Fruit fly (Drosophila melanogaster): ENCODE results near the gene CG34348.

CG34348 gene

dm6 chrX:11384023-11384444 lies 44.4 kb downstream of the CG34348 start (continued):
- peak; percentile 34 for TF ChIP-seq Gug (GFP tag; IDR thresholded peaks at IDR 0.05)
- TF ChIP-seq CG6808 (GFP tag; optimal IDR thresholded peaks at IDR 0.05) = peak; percentile 9
- no peak for TF ChIP-seq Hr38 (GFP tag; optimal IDR thresholded peaks at IDR 0.05)
- TF ChIP-seq fkh (GFP tag; optimal IDR thresholded peaks at IDR 0.05) = peak; percentile 12
- peak; percentile 68 for TF ChIP-seq CG6163 (GFP tag; IDR thresholded peaks at IDR 0.05)
- TF ChIP-seq Met (GFP tag; optimal IDR thresholded peaks at IDR 0.05) = peak; percentile 32
- TF ChIP-seq Smox (GFP tag; optimal IDR thresholded peaks at IDR 0.05) = peak; percentile 22
- no peak for TF ChIP-seq CG9139 (GFP tag; optimal IDR thresholded peaks at IDR 0.05)
- TF ChIP-seq Sox15 (GFP tag; optimal IDR thresholded peaks at IDR 0.05) = peak; percentile 7
- peak; percentile 49; the same call in 1 of the 2 replicates for TF ChIP-seq CG11294 (GFP tag; IDR thresholded peaks at IDR 0.05)
- TF ChIP-seq dsx (GFP tag; optimal IDR thresholded peaks at IDR 0.05; ENCODE audit: poor library complexity, severe bottlenecking) = peak; percentile 18
- peak; percentile 20 for TF ChIP-seq CG6792 (GFP tag; optimal IDR thresholded peaks at IDR 0.05)
- no peak for TF ChIP-seq Eip93F (GFP tag; optimal IDR thresholded peaks at IDR 0.05)
- TF ChIP-seq Sox102F (GFP tag; optimal IDR thresholded peaks at IDR 0.05) = peak; percentile 27
- TF ChIP-seq esn (GFP tag; optimal IDR thresholded peaks at IDR 0.05) = peak; percentile 38
- peak; percentile 42 for TF ChIP-seq Hr4 (GFP tag; optimal IDR thresholded peaks at IDR 0.05)
- peak; percentile 24 for TF ChIP-seq net (GFP tag; optimal IDR thresholded peaks at IDR 0.05)
- TF ChIP-seq Ets96B (tag; optimal IDR thresholded peaks at IDR 0.05) = peak; percentile 18
- TF ChIP-seq eg (GFP tag; IDR thresholded peaks at IDR 0.05) = peak; percentile 63; the same call in 2 of the 3 replicates
- TF ChIP-seq CG11762 (GFP tag; optimal IDR thresholded peaks at IDR 0.05; ENCODE audit: insufficient read depth) = no peak
- peak; percentile 13 for TF ChIP-seq fd59A (GFP tag; optimal IDR thresholded peaks at IDR 0.05)
- TF ChIP-seq CG15336 (GFP tag; IDR thresholded peaks at IDR 0.05) = peak; percentile 64
- peak; percentile 18 for TF ChIP-seq spab (GFP tag; optimal IDR thresholded peaks at IDR 0.05)
- peak; percentile 3 for TF ChIP-seq dac (GFP tag; optimal IDR thresholded peaks at IDR 0.05)
- TF ChIP-seq achi (GFP tag; optimal IDR thresholded peaks at IDR 0.05) = peak; percentile 24
- TF ChIP-seq CG8319 (GFP tag; optimal IDR thresholded peaks at IDR 0.05) = no peak
- peak; percentile 29 for TF ChIP-seq CG3919 (GFP tag; optimal IDR thresholded peaks at IDR 0.05)
- TF ChIP-seq CG31627 (GFP tag; optimal IDR thresholded peaks at IDR 0.05) = no peak
- TF ChIP-seq CG34406 (GFP tag; optimal IDR thresholded peaks at IDR 0.05) = peak; percentile 3
- peak; percentile 60 for TF ChIP-seq OdsH (GFP tag; optimal IDR thresholded peaks at IDR 0.05)
- peak; percentile 36; the same call in 2 of the 3 replicates for TF ChIP-seq CG8119 (GFP tag; IDR thresholded peaks at IDR 0.05)

dm6 chrX:11385498-11385897 lies 45.8 kb downstream of the CG34348 start:
- TF ChIP-seq CG11294 (GFP tag; IDR thresholded peaks at IDR 0.05) (no peak), CG11762 (GFP tag; optimal IDR thresholded peaks at IDR 0.05; ENCODE audit: insufficient read depth) (no peak), CG6276 (GFP tag; optimal IDR thresholded peaks at IDR 0.05) (no peak), esn (GFP tag; optimal IDR thresholded peaks at IDR 0.05) (no peak), CG16779 (tag; optimal IDR thresholded peaks at IDR 0.05) (no peak), Lpt (GFP tag; optimal IDR thresholded peaks at IDR 0.05) (no peak), spab (GFP tag; optimal IDR thresholded peaks at IDR 0.05) (no peak), fd85E (GFP tag; optimal IDR thresholded peaks at IDR 0.05) (no peak), fd59A (GFP tag; optimal IDR thresholded peaks at IDR 0.05) (no peak)

dm6 chrX:11389494-11390447 lies 50.1 kb downstream of the CG34348 start:
- no peak for TF ChIP-seq dac (GFP tag; optimal IDR thresholded peaks at IDR 0.05)
- TF ChIP-seq CG6276 (GFP tag; optimal IDR thresholded peaks at IDR 0.05) = peak; percentile 36
- no peak for TF ChIP-seq CG4318 (GFP tag; optimal IDR thresholded peaks at IDR 0.05)
- peak; percentile 76 for TF ChIP-seq fkh (GFP tag; optimal IDR thresholded peaks at IDR 0.05)
- TF ChIP-seq CG6163 (GFP tag; IDR thresholded peaks at IDR 0.05) = peak; percentile 45; the same call in 1 of the 3 replicates
- peak; percentile 48 for TF ChIP-seq svp (GFP tag)
- TF ChIP-seq eg (GFP tag; IDR thresholded peaks at IDR 0.05) = 0 out of 3 replicates have a peak, but pooled peaks have one; percentile 7
- TF ChIP-seq CG6792 (GFP tag; optimal IDR thresholded peaks at IDR 0.05) = no peak
- peak; percentile 32 for TF ChIP-seq CG6854 (GFP tag; optimal IDR thresholded peaks at IDR 0.05)
- TF ChIP-seq Sox102F (GFP tag; optimal IDR thresholded peaks at IDR 0.05) = no peak
- peak; percentile 9 for TF ChIP-seq CG1621 (tag; optimal IDR thresholded peaks at IDR 0.05)
- peak; percentile 16 for TF ChIP-seq Eip78C (GFP tag)
- no peak for TF ChIP-seq CG11762 (GFP tag; optimal IDR thresholded peaks at IDR 0.05; ENCODE audit: insufficient read depth)
- TF ChIP-seq Lpt (GFP tag; optimal IDR thresholded peaks at IDR 0.05) = peak; percentile 40
- TF ChIP-seq Eip93F (GFP tag; optimal IDR thresholded peaks at IDR 0.05) = no peak
- TF ChIP-seq Gug (GFP tag; IDR thresholded peaks at IDR 0.05) = no peak
- TF ChIP-seq CG10669 (GFP tag; optimal IDR thresholded peaks at IDR 0.05) = no peak
- TF ChIP-seq salr (GFP tag; optimal IDR thresholded peaks at IDR 0.05) = no peak
- no peak for TF ChIP-seq Ets21C (GFP tag; optimal IDR thresholded peaks at IDR 0.05)
- TF ChIP-seq ss (GFP tag; optimal IDR thresholded peaks at IDR 0.05) = peak in 1 of 2 experiments; percentile 28
